Fruit fly (Drosophila melanogaster) whole organism, embryonic: ENCODE results near the gene CG43318.
A peak's percentile ranks its signal among the peaks of the same experiment; 100 is the strongest.

Experiments
- Antp ChIP-seq: fragments of 200-800 bp; sonication (Bioruptor generic); optimal IDR thresholded peaks from 3 replicates; lab custom pipeline; 2016; ENCODE audit warnings: missing biosample characterization, missing genetic modification characterization
- Atf6 ChIP-seq: fragments of 200-800 bp; sonication (Bioruptor generic); IDR thresholded peaks from 2 replicates; pipeline ENCODE4 v1.3.6; 2022; ENCODE audit warnings: missing biosample characterization, missing genetic modification characterization
- CG12299 ChIP-seq: fragments of 200-800 bp; sonication (Bioruptor generic); optimal IDR thresholded peaks from 2 replicates; lab custom pipeline; 2018; ENCODE audit warnings: missing biosample characterization, mild to moderate bottlenecking, missing genetic modification characterization
- CG13123 ChIP-seq: fragments of 200-800 bp; sonication (Bioruptor generic); optimal IDR thresholded peaks from 2 replicates; lab custom pipeline; 2016; ENCODE audit warnings: missing biosample characterization, missing genetic modification characterization
- CG15514 ChIP-seq: fragments of 200-800 bp; sonication (Bioruptor generic); optimal IDR thresholded peaks from 3 replicates; lab custom pipeline; 2017; ENCODE audit warnings: missing biosample characterization, missing genetic modification characterization, mild to moderate bottlenecking, moderate library complexity, missing genetic modification reagents
- CG15601 ChIP-seq: fragments of 200-800 bp; sonication (Bioruptor generic); optimal IDR thresholded peaks from 3 replicates; lab custom pipeline; 2019; ENCODE audit warnings: missing biosample characterization, mild to moderate bottlenecking, missing genetic modification characterization, moderate library complexity
- CG32767 ChIP-seq: fragments of 200-800 bp; sonication (Bioruptor generic); IDR thresholded peaks from 2 replicates; pipeline ENCODE4 v1.3.6; 2022; ENCODE audit warnings: missing biosample characterization, missing genetic modification characterization
- CG32772 ChIP-seq: fragments of 200-800 bp; sonication (Bioruptor generic); IDR thresholded peaks from 2 replicates; pipeline ENCODE4 v1.3.6; 2022; ENCODE audit warnings: missing biosample characterization, missing genetic modification characterization
- CG3838 ChIP-seq: fragments of 200-800 bp; sonication (Bioruptor generic); optimal IDR thresholded peaks from 3 replicates; lab custom pipeline; 2016; ENCODE audit warnings: missing biosample characterization, missing genetic modification characterization
- CG4707 ChIP-seq: fragments of 200-800 bp; sonication (Bioruptor generic); optimal IDR thresholded peaks from 2 replicates; lab custom pipeline; 2018; ENCODE audit warnings: missing biosample characterization, mild to moderate bottlenecking, missing genetic modification characterization, moderate library complexity
- CG4820 ChIP-seq: fragments of 200-800 bp; sonication (Bioruptor generic); optimal IDR thresholded peaks from 3 replicates; lab custom pipeline; 2016; ENCODE audit warnings: missing biosample characterization, missing genetic modification characterization
- CG5245 ChIP-seq: fragments of 200-800 bp; sonication (Bioruptor generic); optimal IDR thresholded peaks from 3 replicates; lab custom pipeline; 2016; ENCODE audit warnings: missing biosample characterization, missing genetic modification characterization
- CG7556 ChIP-seq: fragments of 200-800 bp; sonication (Bioruptor generic); optimal IDR thresholded peaks from 2 replicates; lab custom pipeline; 2017; ENCODE audit warnings: missing biosample characterization, mild to moderate bottlenecking, missing genetic modification characterization
- CG7839 ChIP-seq: fragments of 200-800 bp; sonication (Bioruptor generic); optimal IDR thresholded peaks from 3 replicates; lab custom pipeline; 2018; ENCODE audit warnings: missing biosample characterization, mild to moderate bottlenecking, missing genetic modification characterization, moderate library complexity
- CG7928 ChIP-seq: fragments of 200-800 bp; sonication (Bioruptor generic); optimal IDR thresholded peaks from 2 replicates; lab custom pipeline; 2017; ENCODE audit warnings: missing biosample characterization, mild to moderate bottlenecking, missing genetic modification characterization
- CG8089 ChIP-seq: fragments of 200-800 bp; sonication (Bioruptor generic); optimal IDR thresholded peaks from 3 replicates; lab custom pipeline; 2016; ENCODE audit warnings: missing biosample characterization, missing genetic modification characterization
- CG8478 ChIP-seq: fragments of >200 bp; optimal IDR thresholded peaks from 2 replicates; lab custom pipeline; 2018
- CG9215 ChIP-seq: fragments of 200-800 bp; sonication (Bioruptor generic); IDR thresholded peaks from 2 replicates; pipeline ENCODE4 v1.3.6; 2022; ENCODE audit warnings: missing biosample characterization, missing genetic modification characterization
- CrebB ChIP-seq: fragments of 200-800 bp; sonication (Bioruptor generic); optimal IDR thresholded peaks from 3 replicates; lab custom pipeline; 2018; ENCODE audit warnings: missing biosample characterization, mild to moderate bottlenecking, missing genetic modification characterization
- Dll ChIP-seq: fragments of 200-800 bp; sonication (Bioruptor generic); IDR thresholded peaks from 4 replicates; pipeline ENCODE4 v1.3.6; 2022; ENCODE audit warnings: missing biosample characterization, missing genetic modification characterization; ENCODE audit not compliant: partially characterized antibody
- Eip74EF ChIP-seq, 2 experiments: fragments of 200-800 bp in 1 of 2; fragments of >200 bp in 1 of 2; sonication (Bioruptor generic) in 1 of 2; optimal IDR thresholded peaks; 2 replicates each; lab custom pipeline; 2017 to 2019; ENCODE audit warnings: missing biosample characterization in 2 of 2, missing genetic modification characterization in 2 of 2, mild to moderate bottlenecking in 1 of 2, moderate library complexity in 1 of 2
- Hmr ChIP-seq: fragments of 200-800 bp; sonication (Bioruptor generic); optimal IDR thresholded peaks from 3 replicates; lab custom pipeline; 2017; ENCODE audit warnings: mild to moderate bottlenecking, missing biosample characterization, missing genetic modification reagents, missing genetic modification characterization
- Hmx ChIP-seq: fragments of 200-800 bp; sonication (Bioruptor generic); optimal IDR thresholded peaks from 2 replicates; lab custom pipeline; 2016; ENCODE audit warnings: missing biosample characterization, missing genetic modification characterization
- Lim3 ChIP-seq: fragments of 200-800 bp; sonication (Bioruptor generic); IDR thresholded peaks from 2 replicates; pipeline ENCODE4 v1.3.6; 2022; ENCODE audit warnings: missing biosample characterization, missing genetic modification characterization
- Mad ChIP-seq: fragments of 200-800 bp; sonication (Bioruptor generic); optimal IDR thresholded peaks from 2 replicates; lab custom pipeline; 2016; ENCODE audit warnings: missing biosample characterization, missing genetic modification characterization
- Med ChIP-seq: fragments of 200-800 bp; sonication (Bioruptor generic); peaks from one replicate; lab custom pipeline; 2016; ENCODE audit warnings: missing biosample characterization, missing genetic modification characterization, mild to moderate bottlenecking, inconsistent platforms, moderate library complexity
- Mes4 ChIP-seq: fragments of 200-800 bp; sonication (Bioruptor generic); optimal IDR thresholded peaks from 2 replicates; lab custom pipeline; 2016; ENCODE audit warnings: missing biosample characterization, missing genetic modification characterization
- Nf-YA ChIP-seq: fragments of 200-800 bp; sonication (Bioruptor generic); IDR thresholded peaks from 2 replicates; pipeline ENCODE4 v1.3.6; 2022; ENCODE audit warnings: missing biosample characterization, missing genetic modification characterization
- Rfx ChIP-seq: fragments of 200-800 bp; sonication (Bioruptor generic); IDR thresholded peaks from 2 replicates; pipeline ENCODE4 v1.3.6; 2022; ENCODE audit warnings: missing biosample characterization, missing genetic modification characterization
- cad ChIP-seq: fragments of >200 bp; optimal IDR thresholded peaks from 2 replicates; lab custom pipeline; 2017; ENCODE audit warnings: missing biosample characterization, missing genetic modification characterization
- chm ChIP-seq: fragments of 200-800 bp; sonication (Bioruptor generic); IDR thresholded peaks from 2 replicates; pipeline ENCODE4 v1.3.6; 2022; ENCODE audit warnings: missing biosample characterization, missing genetic modification characterization
- chn ChIP-seq: fragments of 200-800 bp; sonication (Bioruptor generic); optimal IDR thresholded peaks from 2 replicates; lab custom pipeline; 2016; ENCODE audit warnings: missing biosample characterization, missing genetic modification characterization
- croc ChIP-seq: fragments of 200-800 bp; sonication (Bioruptor generic); conservative IDR thresholded peaks from 3 replicates; pipeline ENCODE4 v1.3.6; 2022; ENCODE audit warnings: missing biosample characterization, missing genetic modification characterization
- crol ChIP-seq: fragments of 200-800 bp; sonication (Bioruptor generic); IDR thresholded peaks from 2 replicates; pipeline ENCODE4 v1.3.6; 2022; ENCODE audit warnings: missing biosample characterization, missing genetic modification characterization
- dan ChIP-seq: fragments of 200-800 bp; sonication (Bioruptor generic); IDR thresholded peaks from 2 replicates; pipeline ENCODE4 v1.3.6; 2022; ENCODE audit warnings: missing biosample characterization, missing genetic modification characterization
- dm ChIP-seq: fragments of 200-800 bp; sonication (Bioruptor generic); optimal IDR thresholded peaks from 3 replicates; lab custom pipeline; 2016; ENCODE audit warnings: missing biosample characterization, missing genetic modification characterization
- en ChIP-seq: fragments of 200-800 bp; sonication (Bioruptor generic); optimal IDR thresholded peaks from 2 replicates; lab custom pipeline; 2016; ENCODE audit warnings: missing biosample characterization, missing genetic modification characterization
- esg ChIP-seq: fragments of 200-800 bp; sonication (Bioruptor generic); conservative IDR thresholded peaks from 2 replicates; pipeline ENCODE4 v1.3.6; 2022; ENCODE audit warnings: missing biosample characterization, missing genetic modification characterization
- exex ChIP-seq: fragments of 200-800 bp; sonication (Bioruptor generic); optimal IDR thresholded peaks from 4 replicates; lab custom pipeline; 2018; ENCODE audit warnings: missing biosample characterization, mild to moderate bottlenecking, missing genetic modification characterization, moderate library complexity
- fd64A ChIP-seq: fragments of 200-800 bp; sonication (Bioruptor generic); optimal IDR thresholded peaks from 3 replicates; lab custom pipeline; 2018; ENCODE audit warnings: missing biosample characterization, mild to moderate bottlenecking, missing genetic modification characterization
- fd96Cb ChIP-seq: fragments of 200-800 bp; sonication (Bioruptor generic); optimal IDR thresholded peaks from 2 replicates; lab custom pipeline; 2018; ENCODE audit warnings: missing biosample characterization, mild to moderate bottlenecking, missing genetic modification characterization, moderate library complexity
- fru ChIP-seq: fragments of >200 bp; optimal IDR thresholded peaks from 2 replicates; lab custom pipeline; 2017
- gfzf ChIP-seq: fragments of 200-800 bp; sonication (Bioruptor generic); optimal IDR thresholded peaks from 2 replicates; lab custom pipeline; 2016; ENCODE audit warnings: missing biosample characterization, mild to moderate bottlenecking, missing genetic modification characterization, moderate library complexity
- grau ChIP-seq: fragments of 200-800 bp; optimal IDR thresholded peaks from 3 replicates; lab custom pipeline; 2019; ENCODE audit warnings: missing biosample characterization, mild to moderate bottlenecking, missing genetic modification characterization, moderate library complexity
- jumu ChIP-seq: fragments of 200-800 bp; sonication (Bioruptor generic); optimal IDR thresholded peaks from 3 replicates; lab custom pipeline; 2016; ENCODE audit warnings: missing biosample characterization, missing genetic modification characterization
- knrl ChIP-seq: fragments of 200-800 bp; sonication (Bioruptor generic); IDR thresholded peaks from 3 replicates; pipeline ENCODE4 v1.3.6; 2022; ENCODE audit warnings: missing biosample characterization, missing genetic modification characterization; ENCODE audit not compliant: partially characterized antibody
- nerfin-2 ChIP-seq: fragments of 200-800 bp; sonication (Bioruptor generic); IDR thresholded peaks from 2 replicates; pipeline ENCODE4 v1.3.6; 2022; ENCODE audit warnings: missing biosample characterization, missing genetic modification characterization; ENCODE audit not compliant: partially characterized antibody
- nmo ChIP-seq: fragments of 200-800 bp; sonication (Bioruptor generic); optimal IDR thresholded peaks from 2 replicates; lab custom pipeline; 2018; ENCODE audit warnings: missing biosample characterization, mild to moderate bottlenecking, missing genetic modification characterization, moderate library complexity
- nom ChIP-seq: fragments of 200-800 bp; sonication (Bioruptor generic); optimal IDR thresholded peaks from 2 replicates; lab custom pipeline; 2017; ENCODE audit warnings: missing biosample characterization, missing genetic modification characterization, mild to moderate bottlenecking, moderate library complexity, missing genetic modification reagents
- oc ChIP-seq: fragments of 200-800 bp; sonication (Bioruptor generic); optimal IDR thresholded peaks from 2 replicates; lab custom pipeline; 2018; ENCODE audit warnings: missing biosample characterization, mild to moderate bottlenecking, missing genetic modification characterization, moderate library complexity
- otp ChIP-seq: fragments of 200-800 bp; sonication (Bioruptor generic); IDR thresholded peaks from 3 replicates; pipeline ENCODE4, ENCODE4 v1.3.6; 2022; ENCODE audit warnings: missing biosample characterization, missing genetic modification characterization
- zfh1 ChIP-seq: fragments of 200-800 bp; sonication (Bioruptor generic); IDR thresholded peaks from 3 replicates; pipeline ENCODE4 v1.3.6; 2022; ENCODE audit warnings: missing biosample characterization, missing genetic modification characterization

The CG43318 gene

dm6 chr3R:15794258-15794727, 38.9 kb downstream of the CG43318 start (continued):
- TF ChIP-seq en (GFP tag; lab: Kevin White, UChicago) (no peak), Antp (no peak), CG8478 (peak; percentile 98), fd64A (GFP tag; lab: Kevin White, UChicago) (no peak), knrl (GFP tag; lab: Robert Waterston, UW) (no peak), Eip74EF (GFP tag; optimal IDR thresholded peaks at IDR 0.05; lab: Kevin White, UChicago) (peak in 1 of 2 experiments; percentile 92), cad (GFP tag; lab: Kevin White, UChicago) (peak; percentile 76), CG15514 (peak; percentile 45), CG12299 (tag; lab: Kevin White, UChicago) (peak; percentile 20), chn (GFP tag; lab: Kevin White, UChicago) (peak; percentile 6), chm (no peak; the same call in 1 of the 2 replicates), nom (GFP tag; lab: Kevin White, UChicago) (peak; percentile 53), CrebB (tag; lab: Kevin White, UChicago) (no peak), CG4707 (GFP tag; lab: Kevin White, UChicago) (no peak), Hmx (GFP tag; lab: Kevin White, UChicago) (no peak), CG9215 (GFP tag; lab: Robert Waterston, UW) (no peak), nerfin-2 (GFP tag; lab: Robert Waterston, UW) (no peak), CG4820 (GFP tag; lab: Kevin White, UChicago) (peak; percentile 11), Atf6 (GFP tag; lab: Robert Waterston, UW) (no peak), oc (tag; lab: Kevin White, UChicago) (no peak), jumu (GFP tag; lab: Kevin White, UChicago) (no peak), esg (no peak), dm (GFP tag; lab: Kevin White, UChicago) (peak; percentile 38), CG32767 (GFP tag; lab: Robert Waterston, UW) (peak; percentile 67; the same call in 1 of the 2 replicates), gfzf (GFP tag; lab: Kevin White, UChicago) (no peak), Nf-YA (GFP tag; lab: Robert Waterston, UW) (no peak), Mes4 (peak; percentile 47), otp (GFP tag; lab: Robert Waterston, UW) (no peak), fd96Cb (tag; lab: Kevin White, UChicago) (no peak), Med (GFP tag; lab: Kevin White, UChicago) (peak; percentile 86), Rfx (GFP tag; lab: Robert Waterston, UW) (peak; percentile 68), CG8089 (GFP tag; lab: Kevin White, UChicago) (peak; percentile 30), CG3838 (peak; percentile 41), dan (no peak), CG32772 (GFP tag; lab: Robert Waterston, UW) (peak; percentile 92), Mad (peak; percentile 12), zfh1 (0 out of 3 replicates have a peak, but pooled peaks have one; percentile 32), nmo (GFP tag; lab: Kevin White, UChicago) (no peak), CG13123 (peak; percentile 62), Dll (GFP tag; lab: Robert Waterston, UW) (no peak), CG7928 (GFP tag; lab: Kevin White, UChicago) (peak; percentile 2), CG7839 (tag; lab: Kevin White, UChicago) (peak; percentile 29), CG7556 (GFP tag; lab: Kevin White, UChicago) (no peak), crol (GFP tag; lab: Robert Waterston, UW) (no peak), croc (GFP tag; lab: Robert Waterston, UW) (no peak), exex (tag; lab: Kevin White, UChicago) (peak; percentile 18), grau (tag; lab: Kevin White, UChicago) (peak; percentile 16), Lim3 (GFP tag; lab: Robert Waterston, UW) (no peak), fru (lab: Kevin White, UChicago) (no peak), Hmr (GFP tag; lab: Kevin White, UChicago) (peak; percentile 46), CG5245 (GFP tag; lab: Kevin White, UChicago) (no peak), CG15601 (peak; percentile 47)
